Fruit fly (Drosophila melanogaster) whole organism, pupa: ENCODE data around the gene CG32305.

ENCODE experiments used
- CG10348 ChIP-seq: fragments of 200-800 bp; sonication (Bioruptor generic); IDR thresholded peaks from 2 replicates; pipeline ENCODE4 v1.3.6; 2022; ENCODE audit warnings: missing biosample characterization, missing genetic modification characterization
- CG12605 ChIP-seq: fragments of 200-800 bp; sonication (Bioruptor generic); IDR thresholded peaks from 2 replicates; pipeline ENCODE4 v1.3.6; 2022; ENCODE audit warnings: missing biosample characterization, missing genetic modification characterization
- CG13204 ChIP-seq: fragments of 200-800 bp; sonication (Bioruptor generic); optimal IDR thresholded peaks from 2 replicates; lab custom pipeline; 2018; ENCODE audit warnings: missing biosample characterization, mild to moderate bottlenecking, missing genetic modification characterization, moderate library complexity
- CG14655 ChIP-seq: fragments of 200-800 bp; sonication (Bioruptor generic); optimal IDR thresholded peaks from 3 replicates; lab custom pipeline; 2017; ENCODE audit warnings: mild to moderate bottlenecking, missing biosample characterization, missing genetic modification reagents, missing genetic modification characterization
- CG15710 ChIP-seq: fragments of 200-800 bp; sonication (Bioruptor generic); optimal IDR thresholded peaks from 2 replicates; lab custom pipeline; 2018; ENCODE audit warnings: missing biosample characterization, mild to moderate bottlenecking, missing genetic modification characterization, moderate library complexity
- CG17806 ChIP-seq: fragments of 200-800 bp; sonication (Bioruptor generic); optimal IDR thresholded peaks from 2 replicates; lab custom pipeline; 2018; ENCODE audit warnings: missing biosample characterization, mild to moderate bottlenecking, missing genetic modification characterization, moderate library complexity
- CG32121 ChIP-seq: fragments of 200-800 bp; sonication (Bioruptor generic); IDR thresholded peaks from 2 replicates; pipeline ENCODE4 v1.3.6; 2022; ENCODE audit warnings: missing biosample characterization, missing genetic modification characterization
- CG34367 ChIP-seq: fragments of 200-800 bp; sonication (Bioruptor generic); optimal IDR thresholded peaks from 2 replicates; lab custom pipeline; 2018; ENCODE audit warnings: missing biosample characterization, mild to moderate bottlenecking, missing genetic modification characterization
- CG4496 ChIP-seq: fragments of 200-800 bp; sonication (Bioruptor generic); IDR thresholded peaks from 3 replicates; pipeline ENCODE4 v1.3.6; 2022; ENCODE audit warnings: missing biosample characterization, missing genetic modification characterization
- CG8159 ChIP-seq: fragments of 200-800 bp; sonication (Bioruptor generic); optimal IDR thresholded peaks from 3 replicates; lab custom pipeline; 2018; ENCODE audit warnings: missing biosample characterization, mild to moderate bottlenecking, missing genetic modification characterization, moderate library complexity
- CG8301 ChIP-seq: fragments of 200-800 bp; sonication (Bioruptor generic); optimal IDR thresholded peaks from 2 replicates; lab custom pipeline; 2018; ENCODE audit warnings: missing biosample characterization, mild to moderate bottlenecking, missing genetic modification characterization
- CG9948 ChIP-seq: fragments of 200-800 bp; sonication (Bioruptor generic); optimal IDR thresholded peaks from 2 replicates; lab custom pipeline; 2018; ENCODE audit warnings: missing biosample characterization, mild to moderate bottlenecking, missing genetic modification characterization, moderate library complexity
- D1 ChIP-seq: fragments of 200-800 bp; sonication (Bioruptor generic); optimal IDR thresholded peaks from 2 replicates; lab custom pipeline; 2018; ENCODE audit warnings: missing biosample characterization, mild to moderate bottlenecking, missing genetic modification characterization, moderate library complexity
- EcR ChIP-seq: fragments of 200-800 bp; sonication (Bioruptor generic); optimal IDR thresholded peaks from 3 replicates; lab custom pipeline; 2019; ENCODE audit warnings: missing biosample characterization, missing genetic modification characterization, mild to moderate bottlenecking, moderate library complexity, missing genetic modification reagents
- Ets98B ChIP-seq: fragments of 200-800 bp; sonication (Bioruptor generic); IDR thresholded peaks from 2 replicates; pipeline ENCODE4 v1.3.6; 2022; ENCODE audit warnings: missing biosample characterization, missing genetic modification characterization
- Pif1A ChIP-seq: fragments of 200-800 bp; sonication (Bioruptor generic); optimal IDR thresholded peaks from 3 replicates; lab custom pipeline; 2016; ENCODE audit warnings: missing biosample characterization, missing genetic modification characterization
- Pif1B ChIP-seq: fragments of 200-800 bp; sonication (Bioruptor generic); optimal IDR thresholded peaks from 3 replicates; lab custom pipeline; 2016; ENCODE audit warnings: missing biosample characterization, missing genetic modification characterization
- Snoo ChIP-seq: fragments of 200-800 bp; sonication (Bioruptor generic); optimal IDR thresholded peaks from 3 replicates; lab custom pipeline; 2017; ENCODE audit warnings: missing biosample characterization, mild to moderate bottlenecking, missing genetic modification characterization, inconsistent platforms
- fd96Ca ChIP-seq: fragments of 200-800 bp; sonication (Bioruptor generic); IDR thresholded peaks from 3 replicates; pipeline ENCODE4 v1.3.6; 2022; ENCODE audit warnings: missing biosample characterization, missing genetic modification characterization
- gl ChIP-seq: fragments of 200-800 bp; sonication (Bioruptor generic); optimal IDR thresholded peaks from 2 replicates; lab custom pipeline; 2018; ENCODE audit warnings: missing biosample characterization, mild to moderate bottlenecking, missing genetic modification characterization
- rn ChIP-seq: fragments of 200-800 bp; sonication (Bioruptor generic); IDR thresholded peaks from 2 replicates; pipeline ENCODE4 v1.3.6; 2022; ENCODE audit warnings: missing biosample characterization, missing genetic modification characterization

CG32305 gene

dm6 chr3L:2237543-2238233 is 10.7 kb upstream of the CG32305 start, which contains the start of gene ACXD:
TSS of gene ACXD (plus strand) at chr3L:2237608.
- no peak for TF ChIP-seq Ets98B (GFP tag; lab: Robert Waterston, UW)
- TF ChIP-seq fd96Ca (GFP tag; lab: Robert Waterston, UW): no peak
- no peak for TF ChIP-seq Pif1A
- TF ChIP-seq CG4496 (GFP tag; lab: Robert Waterston, UW): no peak

- TF ChIP-seq D1 (no peak), CG32121 (GFP tag; lab: Robert Waterston, UW) (no peak), fd96Ca (GFP tag; lab: Robert Waterston, UW) (no peak), CG12605 (GFP tag; lab: Robert Waterston, UW) (no peak), EcR (GFP tag; lab: Kevin White, UChicago) (no peak), CG8159 (tag; lab: Kevin White, UChicago) (no peak), Pif1A (no peak), CG8301 (tag; lab: Kevin White, UChicago) (no peak), Pif1B (GFP tag; lab: Kevin White, UChicago) (no peak), CG34367 (tag; lab: Kevin White, UChicago) (no peak), rn (GFP tag; lab: Robert Waterston, UW) (no peak), CG4496 (GFP tag; lab: Robert Waterston, UW) (no peak), CG17806 (tag; lab: Kevin White, UChicago) (no peak), CG15710 (tag; lab: Kevin White, UChicago) (no peak)
Observed at dm6 chr3L:2243846-2244528, 4.4 kb upstream of the CG32305 start, which contains the start of gene CG32301. TSS of gene CG32301 (plus strand) at chr3L:2244478.

dm6 chr3L:2253962-2254662 is 5.7 kb downstream of the CG32305 start:
- TF ChIP-seq CG9948 (tag; lab: Kevin White, UChicago) (no peak), D1 (no peak), CG10348 (GFP tag; lab: Robert Waterston, UW) (no peak), CG15710 (tag; lab: Kevin White, UChicago) (no peak), rn (GFP tag; lab: Robert Waterston, UW) (no peak), Ets98B (GFP tag; lab: Robert Waterston, UW) (no peak), CG34367 (tag; lab: Kevin White, UChicago) (no peak), Snoo (tag; lab: Kevin White, UChicago) (no peak), CG8159 (tag; lab: Kevin White, UChicago) (no peak), CG32121 (GFP tag; lab: Robert Waterston, UW) (no peak), Pif1A (no peak), Pif1B (GFP tag; lab: Kevin White, UChicago) (no peak), CG8301 (tag; lab: Kevin White, UChicago) (no peak), fd96Ca (GFP tag; lab: Robert Waterston, UW) (no peak)

dm6 chr3L:2255775-2256174 is 7.3 kb downstream of the CG32305 start:
- TF ChIP-seq Snoo (tag; lab: Kevin White, UChicago): no peak
- no peak for TF ChIP-seq EcR (GFP tag; lab: Kevin White, UChicago)
- TF ChIP-seq Ets98B (GFP tag; lab: Robert Waterston, UW): peak; percentile 29
- TF ChIP-seq rn (GFP tag; lab: Robert Waterston, UW): no peak

- no peak for TF ChIP-seq CG8159 (tag; lab: Kevin White, UChicago)
- TF ChIP-seq CG12605 (GFP tag; lab: Robert Waterston, UW): peak; percentile 62; the same call in 1 of the 2 replicates
- TF ChIP-seq CG14655: no peak
Observed at dm6 chr3L:2256422-2257172, 8.2 kb downstream of the CG32305 start.

- TF ChIP-seq CG8301 (tag; lab: Kevin White, UChicago): peak; percentile 98
- peak; percentile 93 for TF ChIP-seq EcR (GFP tag; lab: Kevin White, UChicago)
- peak; percentile 100 for TF ChIP-seq CG4496 (GFP tag; lab: Robert Waterston, UW)
- peak; percentile 100 for TF ChIP-seq Ets98B (GFP tag; lab: Robert Waterston, UW)
- peak; percentile 97 for TF ChIP-seq CG17806 (tag; lab: Kevin White, UChicago)
- TF ChIP-seq CG10348 (GFP tag; lab: Robert Waterston, UW): peak; percentile 98
- TF ChIP-seq CG34367 (tag; lab: Kevin White, UChicago): peak; percentile 99
- peak; percentile 95 for TF ChIP-seq CG13204
- TF ChIP-seq gl (tag; lab: Kevin White, UChicago): peak; percentile 98
- TF ChIP-seq D1: no peak
- TF ChIP-seq CG32121 (GFP tag; lab: Robert Waterston, UW): peak; percentile 99
- TF ChIP-seq CG8159 (tag; lab: Kevin White, UChicago): peak; percentile 97
- TF ChIP-seq fd96Ca (GFP tag; lab: Robert Waterston, UW): peak; percentile 100
- TF ChIP-seq CG15710 (tag; lab: Kevin White, UChicago): peak; percentile 99
- peak; percentile 97 for TF ChIP-seq CG14655
- peak; percentile 99 for TF ChIP-seq CG9948 (tag; lab: Kevin White, UChicago)
- TF ChIP-seq CG12605 (GFP tag; lab: Robert Waterston, UW): peak; percentile 100
- TF ChIP-seq Snoo (tag; lab: Kevin White, UChicago): peak; percentile 97
- TF ChIP-seq rn (GFP tag; lab: Robert Waterston, UW): peak; percentile 99
- TF ChIP-seq Pif1B (GFP tag; lab: Kevin White, UChicago): peak; percentile 98
- TF ChIP-seq Pif1A: peak; percentile 99
Observed at dm6 chr3L:2257412-2257862, 9.0 kb downstream of the CG32305 start, which contains the start of the genes CG1275 and Elp5. TSS of gene CG1275 (minus strand) at chr3L:2257423. TSS of gene Elp5 (plus strand) at chr3L:2257456.
